Worm (Caenorhabditis elegans) whole organism, midembryonic: ENCODE measurements around the gene T02B11.3.

Experiments used
- T22C8.4 ChIP-seq: fragments of 200-800 bp; sonication (Bioruptor generic); IDR thresholded peaks from 2 replicates; pipeline ENCODE4 v1.3.6; 2022; ENCODE audit warnings: missing genetic modification characterization, missing compliant biosample characterization
- cog-1 ChIP-seq: sonication (generic microtip); optimal IDR thresholded peaks from 2 replicates; lab custom pipeline; 2016; ENCODE audit warnings: missing genetic modification characterization, missing compliant biosample characterization
- flt-1 ChIP-seq: fragments of 200-800 bp; sonication (Bioruptor generic); IDR thresholded peaks from 2 replicates; pipeline ENCODE4 v1.3.6; 2022; ENCODE audit warnings: missing genetic modification characterization, missing compliant biosample characterization
- klf-2 ChIP-seq: fragments of 200-800 bp; sonication (Bioruptor generic); conservative IDR thresholded peaks from 2 replicates; pipeline ENCODE4 v1.3.6; 2022; ENCODE audit warnings: missing genetic modification reagents, missing genetic modification characterization, missing compliant biosample characterization
- med-1 ChIP-seq: sonication (generic microtip); optimal IDR thresholded peaks from 2 replicates; lab custom pipeline; 2017; ENCODE audit warnings: missing genetic modification characterization, mild to moderate bottlenecking, missing compliant biosample characterization, antibody characterized with exemption, missing genetic modification reagents; ENCODE audit not compliant: insufficient read depth
- ref-1 ChIP-seq: fragments of 200-800 bp; sonication (Bioruptor generic); conservative IDR thresholded peaks from 2 replicates; pipeline ENCODE4 v1.3.6; 2022; ENCODE audit warnings: missing genetic modification reagents, missing genetic modification characterization, missing compliant biosample characterization
- tab-1 ChIP-seq: fragments of 200-800 bp; sonication (Bioruptor generic); IDR thresholded peaks from 2 replicates; pipeline ENCODE4 v1.3.6; 2022; ENCODE audit warnings: missing genetic modification characterization, missing compliant biosample characterization
- ztf-23 ChIP-seq: fragments of 200-800 bp; sonication (Bioruptor generic); IDR thresholded peaks from 2 replicates; pipeline ENCODE4 v1.3.6; 2022; ENCODE audit warnings: missing genetic modification reagents, missing genetic modification characterization, missing compliant biosample characterization
- ztf-29 ChIP-seq: fragments of 200-800 bp; sonication (Bioruptor generic); IDR thresholded peaks from 2 replicates; pipeline ENCODE4 v1.3.6; 2022; ENCODE audit warnings: missing genetic modification reagents, missing genetic modification characterization, missing compliant biosample characterization

DNA sequence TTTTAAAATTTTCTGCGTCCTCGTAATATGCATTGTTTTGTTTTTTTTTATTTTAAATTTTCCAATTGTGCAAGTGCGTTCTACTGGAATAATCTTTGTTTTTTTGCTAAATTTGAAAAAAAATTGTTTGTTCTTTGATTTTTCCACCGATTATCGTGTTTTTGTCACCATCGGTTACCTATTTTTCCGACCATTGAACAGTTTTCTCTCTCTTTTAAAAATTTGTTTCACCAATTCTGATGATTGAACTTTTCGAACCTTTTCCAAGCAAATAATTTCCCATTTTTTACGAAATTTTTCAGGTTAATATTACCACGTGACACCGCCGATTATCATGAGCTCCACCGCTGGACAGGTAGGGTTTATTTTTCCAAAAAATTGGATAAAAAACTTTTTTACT lies 44.8 kb upstream of the T02B11.3 start, which contains the start of gene adh-5:
- TF ChIP-seq ztf-23 (GFP tag; lab: Robert Waterston, UW) (no peak), flt-1 (GFP tag; lab: Robert Waterston, UW) (no peak), klf-2 (GFP tag; lab: Robert Waterston, UW) (no peak), ztf-29 (GFP tag; lab: Robert Waterston, UW) (no peak), med-1 (GFP tag; lab: Kevin White, UChicago) (no peak), ref-1 (GFP tag; lab: Robert Waterston, UW) (no peak), cog-1 (tag; lab: Kevin White, UChicago) (no peak), T22C8.4 (GFP tag; lab: Robert Waterston, UW) (no peak), tab-1 (GFP tag; lab: Robert Waterston, UW) (no peak)
